Worm (Caenorhabditis elegans) whole organism, midembryonic: ENCODE measurements around the gene F21D5.3.

Source experiments
- cog-1 ChIP-seq: sonication (generic microtip); optimal IDR thresholded peaks from 2 replicates; lab custom pipeline; 2016; ENCODE audit warnings: missing genetic modification characterization, missing compliant biosample characterization
- flt-1 ChIP-seq: fragments of 200-800 bp; sonication (Bioruptor generic); IDR thresholded peaks from 2 replicates; pipeline ENCODE4 v1.3.6; 2022; ENCODE audit warnings: missing genetic modification characterization, missing compliant biosample characterization
- klf-2 ChIP-seq: fragments of 200-800 bp; sonication (Bioruptor generic); conservative IDR thresholded peaks from 2 replicates; pipeline ENCODE4 v1.3.6; 2022; ENCODE audit warnings: missing genetic modification reagents, missing genetic modification characterization, missing compliant biosample characterization
- med-1 ChIP-seq: sonication (generic microtip); optimal IDR thresholded peaks from 2 replicates; lab custom pipeline; 2017; ENCODE audit warnings: missing genetic modification characterization, mild to moderate bottlenecking, missing compliant biosample characterization, antibody characterized with exemption, missing genetic modification reagents; ENCODE audit not compliant: insufficient read depth
- ref-1 ChIP-seq: fragments of 200-800 bp; sonication (Bioruptor generic); conservative IDR thresholded peaks from 2 replicates; pipeline ENCODE4 v1.3.6; 2022; ENCODE audit warnings: missing genetic modification reagents, missing genetic modification characterization, missing compliant biosample characterization
- tab-1 ChIP-seq: fragments of 200-800 bp; sonication (Bioruptor generic); IDR thresholded peaks from 2 replicates; pipeline ENCODE4 v1.3.6; 2022; ENCODE audit warnings: missing genetic modification characterization, missing compliant biosample characterization
- ztf-23 ChIP-seq: fragments of 200-800 bp; sonication (Bioruptor generic); IDR thresholded peaks from 2 replicates; pipeline ENCODE4 v1.3.6; 2022; ENCODE audit warnings: missing genetic modification reagents, missing genetic modification characterization, missing compliant biosample characterization
- ztf-29 ChIP-seq: fragments of 200-800 bp; sonication (Bioruptor generic); IDR thresholded peaks from 2 replicates; pipeline ENCODE4 v1.3.6; 2022; ENCODE audit warnings: missing genetic modification reagents, missing genetic modification characterization, missing compliant biosample characterization

DNA sequence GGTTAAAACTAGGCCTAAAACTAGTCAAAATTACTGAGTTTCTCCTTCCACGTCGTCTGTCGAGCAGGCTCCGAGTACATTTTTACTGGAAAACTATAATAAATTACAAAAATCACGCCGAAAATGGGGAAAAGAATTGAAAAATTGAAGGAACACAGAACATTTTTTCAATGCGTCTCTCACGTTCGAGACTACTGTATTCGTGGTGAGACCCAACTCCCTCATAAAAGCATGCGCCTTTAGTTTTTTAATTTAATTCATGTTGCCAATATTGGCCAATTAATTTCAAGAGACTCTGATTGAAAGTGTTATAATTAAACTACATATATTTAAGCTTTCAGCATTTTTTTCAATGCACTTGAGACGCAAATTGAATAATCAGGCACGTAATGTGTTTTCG, 23.5 kb downstream of the F21D5.3 start:
- no peak for TF ChIP-seq tab-1
- TF ChIP-seq ref-1 (GFP tag; lab: Robert Waterston, UW) = no peak
- TF ChIP-seq ztf-29 (GFP tag; lab: Robert Waterston, UW) = no peak
- TF ChIP-seq ztf-23 (GFP tag; lab: Robert Waterston, UW) = no peak
- TF ChIP-seq cog-1 (tag; lab: Kevin White, UChicago) = no peak
- TF ChIP-seq med-1 = no peak
- no peak for TF ChIP-seq klf-2 (GFP tag; lab: Robert Waterston, UW)
- no peak for TF ChIP-seq flt-1
